Worm (Caenorhabditis elegans) whole organism, L2 larva: ENCODE measurements around the gene bath-20.

Experiments used
- fos-1 ChIP-seq: fragments of 150-350 bp; optimal IDR thresholded peaks from 2 replicates; lab custom pipeline; 2014; ENCODE audit warnings: missing biosample characterization, missing genetic modification characterization
- nhr-77 ChIP-seq: fragments of 150-350 bp; optimal IDR thresholded peaks from 2 replicates; lab custom pipeline; 2014; ENCODE audit warnings: missing biosample characterization, missing genetic modification characterization
- sem-4 ChIP-seq: fragments of 150-350 bp; optimal IDR thresholded peaks from 2 replicates; lab custom pipeline; 2014; ENCODE audit warnings: missing biosample characterization, missing genetic modification reagents, missing genetic modification characterization

- TF ChIP-seq sem-4 (tag; lab: Kevin White, UChicago), result no peak
- no peak for TF ChIP-seq fos-1
- TF ChIP-seq nhr-77 (tag; lab: Kevin White, UChicago), result no peak
Measured at ce11 chrII:2051372-2051771, 9.0 kb upstream of the bath-20 start, which contains the start of gene fbxb-35.
